Fruit fly (Drosophila melanogaster): Measurements from ENCODE around the gene mip130.

Gene mip130

DNA sequence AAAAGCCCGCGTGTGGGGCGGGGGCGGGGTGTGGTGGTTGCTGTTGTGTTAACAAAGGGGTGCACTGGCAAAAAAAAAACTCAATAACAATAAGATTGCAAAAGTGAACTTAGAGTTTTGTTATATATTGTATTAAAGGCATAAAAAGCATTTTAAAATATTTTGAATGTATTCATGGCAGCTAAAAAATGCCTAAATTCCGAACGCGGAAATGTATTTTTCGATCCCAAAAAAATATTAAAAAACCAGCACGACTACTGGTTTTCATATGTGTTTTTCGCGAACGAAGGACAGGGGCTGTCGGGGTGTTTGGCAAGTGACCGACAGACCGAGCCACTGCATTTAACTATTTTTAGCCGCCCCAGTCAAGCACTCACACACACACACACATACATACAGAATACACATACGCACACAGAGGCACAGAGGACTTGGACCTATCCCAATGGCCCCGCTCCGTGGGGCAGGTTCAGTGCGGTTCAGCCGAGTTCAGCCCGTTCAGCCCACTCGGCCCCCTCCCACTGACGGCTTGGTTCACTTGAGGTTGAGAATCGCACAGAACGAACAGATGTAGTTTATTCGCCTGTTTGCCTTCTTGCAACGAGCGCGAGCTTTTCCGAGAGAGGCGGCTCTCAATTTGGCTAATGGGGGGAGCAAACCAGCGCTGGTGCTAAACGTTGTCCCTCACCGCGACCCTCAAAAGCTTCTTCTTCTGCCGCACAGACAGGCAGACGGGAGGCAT lies 58.9 kb downstream of the mip130 start (continued):
- TF ChIP-seq CG12769 (tag; optimal IDR thresholded peaks at IDR 0.05) (peak; percentile 41), CG3065 (GFP tag; optimal IDR thresholded peaks at IDR 0.05) (no peak), D19B (GFP tag; optimal IDR thresholded peaks at IDR 0.05) (no peak), tna (GFP tag; IDR thresholded peaks at IDR 0.05; ENCODE audit: partially characterized antibody) (no peak), Hr78 (GFP tag; optimal IDR thresholded peaks at IDR 0.05) (no peak), CG5953 (GFP tag; IDR thresholded peaks at IDR 0.05) (no peak), CG1647 (GFP tag; optimal IDR thresholded peaks at IDR 0.05) (no peak), CG43689 (GFP tag; IDR thresholded peaks at IDR 0.05) (no peak), HLH3B (GFP tag; IDR thresholded peaks at IDR 0.05) (no peak), sc (optimal IDR thresholded peaks at IDR 0.05) (no peak), sc (GFP tag; optimal IDR thresholded peaks at IDR 0.05) (no peak), Side (GFP tag; optimal IDR thresholded peaks at IDR 0.05) (no peak), Sox100B (GFP tag; optimal IDR thresholded peaks at IDR 0.05) (peak; percentile 3), CG7745 (tag; optimal IDR thresholded peaks at IDR 0.05) (no peak), usp (GFP tag; optimal IDR thresholded peaks at IDR 0.05) (no peak), CG10366 (GFP tag; IDR thresholded peaks at IDR 0.05) (peak; percentile 19; the same call in 1 of the 2 replicates), Usf (GFP tag; optimal IDR thresholded peaks at IDR 0.05) (no peak), ewg (GFP tag; optimal IDR thresholded peaks at IDR 0.05) (peak; percentile 1), crol (GFP tag; IDR thresholded peaks at IDR 0.05) (peak; percentile 50), phol (tag; optimal IDR thresholded peaks at IDR 0.05) (peak; percentile 23), PHDP (tag; optimal IDR thresholded peaks at IDR 0.05) (peak; percentile 1), nerfin-2 (GFP tag; IDR thresholded peaks at IDR 0.05; ENCODE audit: partially characterized antibody) (no peak), Drgx (GFP tag; IDR thresholded peaks at IDR 0.05) (peak; percentile 36; the same call in 1 of the 2 replicates), trem (tag; optimal IDR thresholded peaks at IDR 0.05) (no peak), CG11504 (tag; optimal IDR thresholded peaks at IDR 0.05) (peak; percentile 26), HLHmδ (GFP tag; optimal IDR thresholded peaks at IDR 0.05) (no peak), CG12659 (GFP tag; optimal IDR thresholded peaks at IDR 0.05) (peak; percentile 11), Stat92E (GFP tag; optimal IDR thresholded peaks at IDR 0.05) (no peak), gem (tag; optimal IDR thresholded peaks at IDR 0.05) (peak; percentile 44), CG17802 (tag; optimal IDR thresholded peaks at IDR 0.05) (no peak), Ptx1 (GFP tag; IDR thresholded peaks at IDR 0.05) (peak; percentile 15; the same call in 1 of the 2 replicates), ATbp (GFP tag; optimal IDR thresholded peaks at IDR 0.05) (peak; percentile 5), pb (GFP tag; optimal IDR thresholded peaks at IDR 0.05) (no peak), lilli (GFP tag; optimal IDR thresholded peaks at IDR 0.05) (no peak), CG30403 (GFP tag; optimal IDR thresholded peaks at IDR 0.05) (peak; percentile 0), dati (GFP tag; IDR thresholded peaks at IDR 0.05) (no peak), CG31441 (GFP tag; IDR thresholded peaks at IDR 0.05) (no peak), kay (GFP tag; optimal IDR thresholded peaks at IDR 0.05) (no peak), pros (GFP tag; optimal IDR thresholded peaks at IDR 0.05) (no peak), Med (GFP tag) (peak; percentile 71), vnd (GFP tag; IDR thresholded peaks at IDR 0.05; ENCODE audit: partially characterized antibody) (no peak), seq (GFP tag; IDR thresholded peaks at IDR 0.05) (no peak), CG5180 (GFP tag; optimal IDR thresholded peaks at IDR 0.05) (no peak), nerfin-1 (tag; optimal IDR thresholded peaks at IDR 0.05) (no peak), CG2116 (GFP tag; optimal IDR thresholded peaks at IDR 0.05) (no peak), Sox102F (GFP tag; optimal IDR thresholded peaks at IDR 0.05) (peak; percentile 31), run (tag; optimal IDR thresholded peaks at IDR 0.05) (no peak), corto (GFP tag; optimal IDR thresholded peaks at IDR 0.05) (no peak)
